Worm (Caenorhabditis elegans): ENCODE measurements around the gene skih-2.

ce11 chrIV:11183991-11184390, 41.8 kb upstream of the skih-2 start, which contains the start of gene nuaf-3:
- TF ChIP-seq ama-1 (optimal IDR thresholded peaks at IDR 0.05): no peak
- TF ChIP-seq hnd-1 (tag; optimal IDR thresholded peaks at IDR 0.05): no peak
- TF ChIP-seq hmg-4 (GFP tag; optimal IDR thresholded peaks at IDR 0.05): no peak
- TF ChIP-seq ceh-36 (tag; optimal IDR thresholded peaks at IDR 0.05): no peak
- TF ChIP-seq B0310.2 (tag; optimal IDR thresholded peaks at IDR 0.05): no peak
- TF ChIP-seq tra-4 (tag; optimal IDR thresholded peaks at IDR 0.05): no peak
- TF ChIP-seq tbx-11 (GFP tag; IDR thresholded peaks at IDR 0.05): no peak
- no peak for TF ChIP-seq aly-1 (tag; optimal IDR thresholded peaks at IDR 0.05)
- TF ChIP-seq scrt-1 (GFP tag; IDR thresholded peaks at IDR 0.05): no peak
- no peak for TF ChIP-seq flt-1 (GFP tag; IDR thresholded peaks at IDR 0.05)
- no peak for TF ChIP-seq pes-1 (GFP tag; IDR thresholded peaks at IDR 0.05)
- no peak for TF ChIP-seq sea-1 (GFP tag; conservative IDR thresholded peaks at IDR 0.05)
